Fruit fly (Drosophila melanogaster) whole organism, prepupa: ENCODE results near the gene Atg5.
A peak's percentile ranks its signal among the peaks of the same experiment; 100 is the strongest.

ENCODE experiments used
- Blimp-1 ChIP-seq: fragments of 200-800 bp; sonication (Bioruptor generic); optimal IDR thresholded peaks from 3 replicates; lab custom pipeline; 2017; ENCODE audit warnings: missing biosample characterization, missing genetic modification characterization, mild to moderate bottlenecking, moderate library complexity, missing genetic modification reagents
- CG10669 ChIP-seq: fragments of 200-800 bp; sonication (Bioruptor generic); optimal IDR thresholded peaks from 3 replicates; lab custom pipeline; 2018; ENCODE audit warnings: missing biosample characterization, mild to moderate bottlenecking, missing genetic modification characterization, moderate library complexity
- CG11762 ChIP-seq: fragments of 200-800 bp; sonication (Bioruptor generic); optimal IDR thresholded peaks from 3 replicates; lab custom pipeline; 2016; ENCODE audit warnings: missing biosample characterization, missing genetic modification characterization; ENCODE audit not compliant: insufficient read depth
- CG11902 ChIP-seq: fragments of 200-800 bp; sonication (Bioruptor generic); optimal IDR thresholded peaks from 3 replicates; lab custom pipeline; 2016; ENCODE audit warnings: missing biosample characterization, missing genetic modification characterization
- CG15336 ChIP-seq: fragments of 200-800 bp; sonication (Bioruptor generic); IDR thresholded peaks from 2 replicates; pipeline ENCODE4 v1.3.6; 2022; ENCODE audit warnings: missing biosample characterization, missing genetic modification characterization
- CG1621 ChIP-seq: fragments of 200-800 bp; sonication (Bioruptor generic); optimal IDR thresholded peaks from 3 replicates; lab custom pipeline; 2018; ENCODE audit warnings: missing biosample characterization, mild to moderate bottlenecking, missing genetic modification characterization
- CG3032 ChIP-seq: fragments of 200-800 bp; optimal IDR thresholded peaks from 2 replicates; lab custom pipeline; 2019; ENCODE audit warnings: missing biosample characterization, mild to moderate bottlenecking, missing genetic modification characterization, moderate library complexity
- CG32006 ChIP-seq: fragments of 200-800 bp; sonication (Bioruptor generic); optimal IDR thresholded peaks from 3 replicates; lab custom pipeline; 2017; ENCODE audit warnings: missing biosample characterization, mild to moderate bottlenecking, missing genetic modification characterization
- CG34406 ChIP-seq: fragments of 200-800 bp; sonication (Bioruptor generic); optimal IDR thresholded peaks from 3 replicates; lab custom pipeline; 2016; ENCODE audit warnings: missing biosample characterization, missing genetic modification characterization
- CG3919 ChIP-seq: fragments of 200-800 bp; sonication (Bioruptor generic); optimal IDR thresholded peaks from 3 replicates; lab custom pipeline; 2016; ENCODE audit warnings: missing biosample characterization, missing genetic modification characterization
- CG4318 ChIP-seq: fragments of 200-800 bp; sonication (Bioruptor generic); optimal IDR thresholded peaks from 3 replicates; lab custom pipeline; 2017; ENCODE audit warnings: missing biosample characterization, mild to moderate bottlenecking, missing genetic modification characterization
- CG6163 ChIP-seq: fragments of 200-800 bp; sonication (Bioruptor generic); IDR thresholded peaks from 3 replicates; pipeline ENCODE4 v1.3.6; 2022; ENCODE audit warnings: missing biosample characterization, missing genetic modification characterization
- CG6276 ChIP-seq: fragments of 200-800 bp; sonication (Bioruptor generic); optimal IDR thresholded peaks from 2 replicates; lab custom pipeline; 2017; ENCODE audit warnings: missing biosample characterization, mild to moderate bottlenecking, missing genetic modification characterization
- CG6792 ChIP-seq: fragments of 200-800 bp; sonication (Bioruptor generic); optimal IDR thresholded peaks from 3 replicates; lab custom pipeline; 2016; ENCODE audit warnings: missing biosample characterization, missing genetic modification characterization
- CG6808 ChIP-seq: fragments of 200-800 bp; sonication (Bioruptor generic); optimal IDR thresholded peaks from 3 replicates; lab custom pipeline; 2017; ENCODE audit warnings: missing biosample characterization, missing genetic modification characterization, mild to moderate bottlenecking, moderate library complexity, missing genetic modification reagents
- CG6854 ChIP-seq: fragments of 200-800 bp; sonication (Bioruptor generic); optimal IDR thresholded peaks from 2 replicates; lab custom pipeline; 2017; ENCODE audit warnings: missing biosample characterization, mild to moderate bottlenecking, missing genetic modification characterization
- CG7368 ChIP-seq: fragments of 200-800 bp; sonication (Bioruptor generic); optimal IDR thresholded peaks from 3 replicates; lab custom pipeline; 2016; ENCODE audit warnings: missing biosample characterization, missing genetic modification characterization
- CG8119 ChIP-seq: fragments of 200-800 bp; sonication (Bioruptor generic); IDR thresholded peaks from 3 replicates; pipeline ENCODE4 v1.3.6; 2022; ENCODE audit warnings: missing biosample characterization, missing genetic modification characterization
- CG8319 ChIP-seq: fragments of 200-800 bp; sonication (Bioruptor generic); optimal IDR thresholded peaks from 3 replicates; lab custom pipeline; 2016; ENCODE audit warnings: missing biosample characterization, missing genetic modification characterization
- CG9139 ChIP-seq: fragments of 200-800 bp; sonication (Bioruptor generic); optimal IDR thresholded peaks from 3 replicates; lab custom pipeline; 2017; ENCODE audit warnings: missing biosample characterization, mild to moderate bottlenecking, missing genetic modification characterization
- Eip75B ChIP-seq: fragments of 200-800 bp; sonication (Bioruptor generic); optimal IDR thresholded peaks from 3 replicates; lab custom pipeline; 2016; ENCODE audit warnings: missing biosample characterization, missing genetic modification characterization
- Eip93F ChIP-seq: fragments of 200-800 bp; sonication (Bioruptor generic); optimal IDR thresholded peaks from 2 replicates; lab custom pipeline; 2016; ENCODE audit warnings: missing biosample characterization, mild to moderate bottlenecking, missing genetic modification characterization
- Ets21C ChIP-seq: fragments of 200-800 bp; sonication (Bioruptor generic); optimal IDR thresholded peaks from 3 replicates; lab custom pipeline; 2016; ENCODE audit warnings: missing biosample characterization, missing genetic modification characterization
- Gug ChIP-seq: fragments of 200-800 bp; sonication (Bioruptor generic); IDR thresholded peaks from 2 replicates; pipeline ENCODE4 v1.3.6; 2022; ENCODE audit warnings: missing biosample characterization, missing genetic modification characterization
- Hr38 ChIP-seq: sonication (Bioruptor generic); optimal IDR thresholded peaks from 2 replicates; lab custom pipeline; 2016; ENCODE audit warnings: missing biosample characterization, missing genetic modification characterization
- Hr39 ChIP-seq: fragments of 200-800 bp; sonication (Bioruptor generic); optimal IDR thresholded peaks from 2 replicates; lab custom pipeline; 2016; ENCODE audit warnings: missing biosample characterization, missing genetic modification characterization
- Hr4 ChIP-seq: fragments of 200-800 bp; sonication (Bioruptor generic); optimal IDR thresholded peaks from 3 replicates; lab custom pipeline; 2016; ENCODE audit warnings: missing biosample characterization, missing genetic modification characterization
- Met ChIP-seq: fragments of 200-800 bp; sonication (Bioruptor generic); optimal IDR thresholded peaks from 3 replicates; lab custom pipeline; 2016; ENCODE audit warnings: missing biosample characterization, missing genetic modification characterization
- OdsH ChIP-seq: fragments of 200-800 bp; sonication (Bioruptor generic); optimal IDR thresholded peaks from 3 replicates; lab custom pipeline; 2016; ENCODE audit warnings: missing biosample characterization, missing genetic modification characterization
- Smox ChIP-seq: fragments of 200-800 bp; sonication (Bioruptor generic); optimal IDR thresholded peaks from 3 replicates; lab custom pipeline; 2016; ENCODE audit warnings: missing biosample characterization, missing genetic modification characterization
- Sox14 ChIP-seq: fragments of 200-800 bp; sonication (Bioruptor generic); optimal IDR thresholded peaks from 3 replicates; lab custom pipeline; 2016; ENCODE audit warnings: missing biosample characterization, missing genetic modification characterization
- acj6 ChIP-seq: fragments of 200-800 bp; sonication (Bioruptor generic); optimal IDR thresholded peaks from 3 replicates; lab custom pipeline; 2016; ENCODE audit warnings: missing biosample characterization, missing genetic modification characterization
- cyc ChIP-seq: fragments of 200-800 bp; sonication (Bioruptor generic); optimal IDR thresholded peaks from 3 replicates; lab custom pipeline; 2016; ENCODE audit warnings: missing biosample characterization, missing genetic modification characterization
- dac ChIP-seq: fragments of 200-800 bp; sonication (Bioruptor generic); optimal IDR thresholded peaks from 2 replicates; lab custom pipeline; 2017; ENCODE audit warnings: missing biosample characterization, mild to moderate bottlenecking, missing genetic modification characterization
- eg ChIP-seq: fragments of 200-800 bp; sonication (Bioruptor generic); IDR thresholded peaks from 3 replicates; pipeline ENCODE4 v1.3.6; 2022; ENCODE audit warnings: missing biosample characterization, missing genetic modification characterization
- esn ChIP-seq: fragments of 200-800 bp; sonication (Bioruptor generic); optimal IDR thresholded peaks from 2 replicates; lab custom pipeline; 2016; ENCODE audit warnings: missing biosample characterization, mild to moderate bottlenecking, missing genetic modification characterization, moderate library complexity
- fd59A ChIP-seq: fragments of 200-800 bp; sonication (Bioruptor generic); optimal IDR thresholded peaks from 2 replicates; lab custom pipeline; 2017; ENCODE audit warnings: missing biosample characterization, mild to moderate bottlenecking, missing genetic modification characterization, missing genetic modification reagents
- fd85E ChIP-seq: fragments of 200-800 bp; sonication (Bioruptor generic); optimal IDR thresholded peaks from 3 replicates; lab custom pipeline; 2016; ENCODE audit warnings: missing biosample characterization, missing genetic modification characterization
- lz ChIP-seq: fragments of 200-800 bp; sonication (Bioruptor generic); optimal IDR thresholded peaks from 3 replicates; lab custom pipeline; 2016; ENCODE audit warnings: missing biosample characterization, missing genetic modification characterization
- net ChIP-seq: fragments of 200-800 bp; sonication (Bioruptor generic); optimal IDR thresholded peaks from 3 replicates; lab custom pipeline; 2016; ENCODE audit warnings: missing biosample characterization, missing genetic modification characterization
- pdm3 ChIP-seq: fragments of 200-800 bp; sonication (Bioruptor generic); optimal IDR thresholded peaks from 3 replicates; lab custom pipeline; 2016; ENCODE audit warnings: missing biosample characterization, missing genetic modification characterization
- salr ChIP-seq, 2 experiments: fragments of 200-800 bp; sonication (Bioruptor generic); optimal IDR thresholded peaks; 3 replicates each; lab custom pipeline; 2016 to 2018; ENCODE audit warnings: missing biosample characterization in 2 of 2, missing genetic modification characterization in 2 of 2, mild to moderate bottlenecking in 1 of 2
- spab ChIP-seq: fragments of 200-800 bp; sonication (Bioruptor generic); optimal IDR thresholded peaks from 2 replicates; lab custom pipeline; 2017; ENCODE audit warnings: missing biosample characterization, mild to moderate bottlenecking, missing genetic modification characterization, missing genetic modification reagents
- ss ChIP-seq, 2 experiments: fragments of 200-800 bp; sonication (Bioruptor generic); optimal IDR thresholded peaks; 2 replicates in 1 of 2; 3 replicates in 1 of 2; lab custom pipeline; 2017 to 2018; ENCODE audit warnings: mild to moderate bottlenecking in 2 of 2, missing biosample characterization in 2 of 2, missing genetic modification characterization in 2 of 2, moderate library complexity in 1 of 2
- svp ChIP-seq: fragments of 200-800 bp; sonication (Bioruptor generic); peaks from one replicate; lab custom pipeline; 2016; ENCODE audit warnings: missing biosample characterization, missing genetic modification characterization

The Atg5 gene

DNA sequence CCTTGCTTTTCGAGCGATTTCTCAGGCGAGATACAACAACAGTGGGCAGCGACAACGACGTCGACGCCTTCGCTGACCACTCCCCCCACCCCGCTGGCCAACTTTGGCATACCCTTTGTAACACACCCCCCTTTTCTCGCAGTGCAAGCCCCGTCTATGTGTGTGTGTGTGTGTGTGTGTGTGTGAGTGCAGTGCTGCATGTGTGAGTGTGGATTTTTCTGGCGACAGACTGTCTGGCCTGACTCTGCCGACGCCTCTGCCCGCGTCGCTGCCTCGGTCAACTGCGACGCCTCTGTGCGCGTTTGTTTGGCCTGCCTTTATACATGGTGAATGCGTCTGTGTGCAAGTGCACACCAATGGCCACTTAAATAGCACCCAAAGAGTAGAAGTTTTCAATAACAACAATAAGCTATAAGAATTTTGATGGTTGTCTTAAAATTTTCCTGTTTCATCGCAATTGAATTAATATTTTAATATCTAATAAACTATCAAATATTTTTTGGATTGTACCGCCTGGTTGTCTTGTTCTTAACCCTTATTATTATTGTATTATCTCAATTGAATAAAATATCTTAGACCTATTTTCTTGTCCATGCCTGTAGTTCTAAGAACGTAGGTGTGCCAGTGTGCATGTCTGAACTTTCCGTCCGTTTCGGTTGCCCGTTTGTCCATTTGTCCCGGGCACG is 29.6 kb downstream of the Atg5 start (continued):
- TF ChIP-seq CG3032 (tag; lab: Kevin White, UChicago) (peak; percentile 93), Ets21C (peak; percentile 54), CG3919 (GFP tag; lab: Kevin White, UChicago) (peak; percentile 81), CG7368 (GFP tag; lab: Kevin White, UChicago) (peak; percentile 69), cyc (GFP tag; lab: Kevin White, UChicago) (peak; percentile 73), ss (GFP tag; optimal IDR thresholded peaks at IDR 0.05; lab: Kevin White, UChicago) (peak; percentile 92 to 93), Eip93F (GFP tag; lab: Kevin White, UChicago) (peak; percentile 76), net (GFP tag; lab: Kevin White, UChicago) (peak; percentile 82), CG6276 (GFP tag; lab: Kevin White, UChicago) (peak; percentile 92)

DNA sequence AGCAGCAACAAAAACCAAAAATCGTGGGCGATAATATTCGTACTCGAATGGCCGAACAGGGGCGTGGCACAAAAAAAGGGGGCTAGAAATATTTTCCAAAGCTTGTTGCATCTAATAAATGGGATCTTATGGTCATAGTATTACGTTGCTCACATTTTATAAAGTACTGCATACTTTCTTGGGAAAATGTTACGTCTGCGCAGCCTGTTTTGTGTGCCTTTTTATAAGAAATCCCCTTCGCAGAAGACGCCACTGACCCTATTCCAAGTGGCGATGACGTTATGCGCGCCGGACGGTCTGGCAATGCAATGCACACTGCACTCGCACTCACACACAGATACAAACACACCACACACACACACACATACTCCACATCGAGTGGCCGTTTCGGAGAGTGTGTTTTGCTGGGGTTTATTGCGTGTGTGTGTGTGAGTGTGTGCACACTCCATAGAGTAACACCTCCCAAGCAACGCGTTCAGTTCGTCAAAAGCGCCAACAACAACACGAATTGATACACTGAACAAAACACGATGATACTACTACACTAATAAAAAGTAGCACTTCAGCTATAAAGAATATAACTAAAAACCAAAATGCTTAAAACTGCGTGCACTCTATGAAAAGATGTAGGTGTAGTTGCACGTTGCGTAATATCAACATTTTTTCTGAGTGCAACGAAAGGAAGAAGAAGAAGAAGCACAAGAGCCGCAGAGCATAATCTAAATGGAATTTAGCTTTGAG is 30.3 kb downstream of the Atg5 start:
- TF ChIP-seq cyc (GFP tag; lab: Kevin White, UChicago) (peak; percentile 87), lz (GFP tag; lab: Kevin White, UChicago) (peak; percentile 82), CG32006 (GFP tag; lab: Kevin White, UChicago) (peak; percentile 82), fd85E (GFP tag; lab: Kevin White, UChicago) (peak; percentile 15), Eip93F (GFP tag; lab: Kevin White, UChicago) (peak; percentile 33), CG8319 (GFP tag; lab: Kevin White, UChicago) (peak; percentile 73), Met (peak; percentile 86), CG6854 (GFP tag; lab: Kevin White, UChicago) (peak; percentile 60), CG11762 (GFP tag; lab: Kevin White, UChicago) (peak; percentile 72), dac (GFP tag; lab: Kevin White, UChicago) (peak; percentile 78), CG11902 (GFP tag; lab: Kevin White, UChicago) (peak; percentile 82), esn (GFP tag; lab: Kevin White, UChicago) (peak; percentile 83), CG6808 (peak; percentile 81), acj6 (GFP tag; lab: Kevin White, UChicago) (peak; percentile 89), spab (GFP tag; lab: Kevin White, UChicago) (peak; percentile 71), Ets21C (peak; percentile 83), CG6792 (peak; percentile 84), pdm3 (GFP tag; lab: Kevin White, UChicago) (peak; percentile 89), CG6163 (GFP tag; lab: Robert Waterston, UW) (peak; percentile 94), Hr39 (GFP tag; lab: Kevin White, UChicago) (peak; percentile 90), Sox14 (GFP tag; lab: Kevin White, UChicago) (peak; percentile 84), CG7368 (GFP tag; lab: Kevin White, UChicago) (peak; percentile 82), fd59A (GFP tag; lab: Kevin White, UChicago) (peak; percentile 84), CG1621 (tag; lab: Kevin White, UChicago) (peak; percentile 85), Eip75B (GFP tag; lab: Kevin White, UChicago) (peak; percentile 79), eg (GFP tag; lab: Robert Waterston, UW) (peak; percentile 93), Hr38 (GFP tag; lab: Kevin White, UChicago) (no peak), CG6276 (GFP tag; lab: Kevin White, UChicago) (peak; percentile 80), CG3032 (tag; lab: Kevin White, UChicago) (peak; percentile 85), CG4318 (peak; percentile 75), svp (GFP tag; lab: Kevin White, UChicago) (peak; percentile 90), Smox (GFP tag; lab: Kevin White, UChicago) (peak; percentile 83), CG8119 (GFP tag; lab: Robert Waterston, UW) (peak; percentile 81), OdsH (GFP tag; lab: Kevin White, UChicago) (peak; percentile 91), CG15336 (peak; percentile 90), Blimp-1 (peak; percentile 63), CG9139 (GFP tag; lab: Kevin White, UChicago) (peak; percentile 69), Gug (GFP tag; lab: Robert Waterston, UW) (peak; percentile 89), CG34406 (GFP tag; lab: Kevin White, UChicago) (peak; percentile 75), Hr4 (GFP tag; lab: Kevin White, UChicago) (peak; percentile 79), ss (GFP tag; optimal IDR thresholded peaks at IDR 0.05; lab: Kevin White, UChicago) (peak; percentile 80 to 87), CG3919 (GFP tag; lab: Kevin White, UChicago) (peak; percentile 86), salr (GFP tag; optimal IDR thresholded peaks at IDR 0.05; lab: Kevin White, UChicago) (peak; percentile 63 to 94), CG10669 (GFP tag; lab: Kevin White, UChicago) (peak; percentile 88)
